Fruit fly (Drosophila melanogaster) whole organism, embryonic: Measurements from ENCODE around the gene CG7945.

Experiments
- CG14050 ChIP-seq: fragments of 200-800 bp; sonication (Bioruptor generic); IDR thresholded peaks from 3 replicates; pipeline ENCODE4 v1.3.6; 2022; ENCODE audit warnings: missing biosample characterization, missing genetic modification characterization
- CG1529 ChIP-seq: fragments of 200-800 bp; sonication (Bioruptor generic); optimal IDR thresholded peaks from 3 replicates; lab custom pipeline; 2018; ENCODE audit warnings: missing biosample characterization, missing genetic modification characterization
- CG9609 ChIP-seq: fragments of 200-800 bp; sonication (Bioruptor generic); optimal IDR thresholded peaks from 3 replicates; lab custom pipeline; 2016; ENCODE audit warnings: missing biosample characterization, missing genetic modification characterization
- croc ChIP-seq: fragments of 200-800 bp; sonication (Bioruptor generic); conservative IDR thresholded peaks from 3 replicates; pipeline ENCODE4 v1.3.6; 2022; ENCODE audit warnings: missing biosample characterization, missing genetic modification characterization
- pan ChIP-seq, 4 experiments: fragments of >200 bp in 3 of 4; fragments of 200-800 bp in 1 of 4; sonication (Bioruptor generic) in 1 of 4; optimal IDR thresholded peaks in 3 of 4; IDR thresholded peaks in 1 of 4; 2 replicates each; pipeline versions ENCODE4 v1.3.6 to Lab custom; 2017 to 2022; ENCODE audit warnings: missing biosample characterization in 2 of 4, missing genetic modification characterization in 2 of 4, mixed read lengths in 1 of 4
- pros ChIP-seq: fragments of 200-800 bp; sonication (Bioruptor generic); optimal IDR thresholded peaks from 3 replicates; lab custom pipeline; 2019; ENCODE audit warnings: missing biosample characterization, mild to moderate bottlenecking, missing genetic modification characterization, moderate library complexity
- psq ChIP-seq: fragments of 200-800 bp; sonication (Bioruptor generic); optimal IDR thresholded peaks from 2 replicates; lab custom pipeline; 2017; ENCODE audit warnings: missing biosample characterization, missing genetic modification characterization
- tio ChIP-seq: fragments of 200-800 bp; sonication (Bioruptor generic); optimal IDR thresholded peaks from 2 replicates; lab custom pipeline; 2017; ENCODE audit warnings: missing biosample characterization, missing genetic modification characterization, inconsistent platforms
- ttk ChIP-seq: fragments of 200-800 bp; sonication (Bioruptor generic); IDR thresholded peaks from 2 replicates; pipeline ENCODE4 v2.1.2; 2022; ENCODE audit warnings: missing biosample characterization, missing genetic modification characterization

DNA sequence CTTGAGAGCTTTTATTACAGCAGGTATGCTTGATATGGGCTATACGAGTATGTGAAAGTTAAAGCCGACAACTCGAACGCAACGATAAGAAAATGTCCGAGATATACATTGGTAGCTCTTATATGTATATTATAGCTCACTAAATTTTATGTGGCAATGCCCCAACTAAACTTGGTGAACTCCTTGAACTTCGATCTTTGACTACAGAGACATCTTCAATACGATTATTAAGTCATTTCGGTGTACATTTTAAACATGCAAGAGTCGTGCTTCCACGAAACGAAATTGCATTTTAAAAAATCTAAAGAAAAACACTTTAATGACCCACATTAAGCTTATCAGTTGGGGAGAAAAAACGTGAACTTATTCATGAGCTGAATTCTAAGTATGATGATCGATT lies 12.6 kb upstream of the CG7945 start:
- TF ChIP-seq pan (optimal IDR thresholded peaks at IDR 0.05; lab: Kevin White, UChicago) (no peak), pan (GFP tag; optimal IDR thresholded peaks at IDR 0.05 in 1 of 2, IDR thresholded peaks at IDR 0.05 in 1 of 2) (no peak), CG9609 (GFP tag; lab: Kevin White, UChicago) (no peak), croc (GFP tag; lab: Robert Waterston, UW) (no peak), CG1529 (GFP tag; lab: Kevin White, UChicago) (no peak), ttk (GFP tag; lab: Robert Waterston, UW) (no peak), psq (no peak), CG14050 (GFP tag; lab: Robert Waterston, UW) (no peak), pros (GFP tag; lab: Kevin White, UChicago) (no peak), tio (GFP tag; lab: Kevin White, UChicago) (no peak)
